Fruit fly (Drosophila melanogaster) whole organism: ENCODE data around the gene BthD.

Experiments
- EcR ChIP-seq, 2 experiments: fragments of >200 bp; optimal IDR thresholded peaks; 2 replicates each; lab custom pipeline; 2017; ENCODE audit warnings: missing biosample characterization in 2 of 2, missing genetic modification characterization in 2 of 2, missing genetic modification reagents in 2 of 2
- pan ChIP-seq: fragments of >200 bp; optimal IDR thresholded peaks from 2 replicates; lab custom pipeline; 2017
- usp ChIP-seq: fragments of >200 bp; optimal IDR thresholded peaks from 2 replicates; lab custom pipeline; 2017; ENCODE audit warnings: missing biosample characterization, missing genetic modification characterization, mixed read lengths

dm6 chrX:13635000-13635368 is 23.1 kb downstream of the BthD start:
- TF ChIP-seq pan (lab: Kevin White, UChicago) (no peak), usp (GFP tag; lab: Kevin White, UChicago) (no peak), EcR (GFP tag; optimal IDR thresholded peaks at IDR 0.05; lab: Kevin White, UChicago) (no peak)
